Fruit fly (Drosophila melanogaster) whole organism, embryonic: ENCODE data around the gene Snx17.

ENCODE experiments used
- Adf1 ChIP-seq: fragments of 200-800 bp; sonication (Bioruptor generic); IDR thresholded peaks from 2 replicates; pipeline ENCODE4 v1.3.6; 2022; ENCODE audit warnings: missing biosample characterization, missing genetic modification characterization
- B-H2 ChIP-seq: fragments of 200-800 bp; sonication (Bioruptor generic); optimal IDR thresholded peaks from 2 replicates; lab custom pipeline; 2018; ENCODE audit warnings: missing biosample characterization, mild to moderate bottlenecking, missing genetic modification characterization
- Blimp-1 ChIP-seq: fragments of 200-800 bp; sonication (Bioruptor generic); optimal IDR thresholded peaks from 3 replicates; lab custom pipeline; 2018; ENCODE audit warnings: missing biosample characterization, missing genetic modification characterization, mild to moderate bottlenecking, moderate library complexity, missing genetic modification reagents
- CG10321 ChIP-seq: fragments of 200-800 bp; sonication (Bioruptor generic); IDR thresholded peaks from 2 replicates; pipeline ENCODE4 v1.3.6; 2022; ENCODE audit warnings: missing biosample characterization, missing genetic modification characterization
- CG12104 ChIP-seq: fragments of 200-800 bp; sonication (Bioruptor generic); optimal IDR thresholded peaks from 3 replicates; lab custom pipeline; 2016; ENCODE audit warnings: missing biosample characterization, missing genetic modification characterization
- CG13775 ChIP-seq: fragments of 200-800 bp; sonication (Bioruptor generic); optimal IDR thresholded peaks from 3 replicates; lab custom pipeline; 2017; ENCODE audit warnings: missing biosample characterization, mild to moderate bottlenecking, missing genetic modification characterization
- CG13894 ChIP-seq: fragments of 200-800 bp; sonication (Bioruptor generic); optimal IDR thresholded peaks from 3 replicates; lab custom pipeline; 2018; ENCODE audit warnings: missing biosample characterization, mild to moderate bottlenecking, missing genetic modification characterization, moderate library complexity
- CG14050 ChIP-seq: fragments of 200-800 bp; sonication (Bioruptor generic); IDR thresholded peaks from 3 replicates; pipeline ENCODE4 v1.3.6; 2022; ENCODE audit warnings: missing biosample characterization, missing genetic modification characterization
- CG17186 ChIP-seq: fragments of 200-800 bp; sonication (Bioruptor generic); optimal IDR thresholded peaks from 3 replicates; lab custom pipeline; 2017; ENCODE audit warnings: missing biosample characterization, missing genetic modification reagents, missing genetic modification characterization
- CG18476 ChIP-seq: fragments of 200-800 bp; sonication (Bioruptor generic); optimal IDR thresholded peaks from 2 replicates; lab custom pipeline; 2016; ENCODE audit warnings: missing biosample characterization, mild to moderate bottlenecking, missing genetic modification characterization
- CG18599 ChIP-seq: fragments of 200-800 bp; sonication (Bioruptor generic); optimal IDR thresholded peaks from 3 replicates; lab custom pipeline; 2017; ENCODE audit warnings: missing biosample characterization, missing genetic modification characterization, mild to moderate bottlenecking, moderate library complexity, missing genetic modification reagents
- CG18764 ChIP-seq: fragments of 200-800 bp; sonication (Bioruptor generic); optimal IDR thresholded peaks from 3 replicates; lab custom pipeline; 2016; ENCODE audit warnings: missing biosample characterization, missing genetic modification characterization
- CG3726 ChIP-seq: fragments of 200-800 bp; sonication (Bioruptor generic); IDR thresholded peaks from 3 replicates; pipeline ENCODE4, ENCODE4 v1.3.6; 2022; ENCODE audit warnings: missing biosample characterization, missing genetic modification characterization
- CG3838 ChIP-seq: fragments of 200-800 bp; sonication (Bioruptor generic); optimal IDR thresholded peaks from 3 replicates; lab custom pipeline; 2016; ENCODE audit warnings: missing biosample characterization, missing genetic modification characterization
- CG3995 ChIP-seq: fragments of 200-800 bp; sonication (Bioruptor generic); optimal IDR thresholded peaks from 3 replicates; lab custom pipeline; 2016; ENCODE audit warnings: missing biosample characterization, missing genetic modification characterization
- CG4328 ChIP-seq: fragments of 200-800 bp; sonication (Bioruptor generic); optimal IDR thresholded peaks from 3 replicates; lab custom pipeline; 2017; ENCODE audit warnings: missing biosample characterization, missing genetic modification reagents, missing genetic modification characterization
- CG4707 ChIP-seq: fragments of 200-800 bp; sonication (Bioruptor generic); optimal IDR thresholded peaks from 2 replicates; lab custom pipeline; 2018; ENCODE audit warnings: missing biosample characterization, mild to moderate bottlenecking, missing genetic modification characterization, moderate library complexity
- CG5245 ChIP-seq: fragments of 200-800 bp; sonication (Bioruptor generic); optimal IDR thresholded peaks from 3 replicates; lab custom pipeline; 2016; ENCODE audit warnings: missing biosample characterization, missing genetic modification characterization
- CG6689 ChIP-seq: fragments of 200-800 bp; sonication (Bioruptor generic); IDR thresholded peaks from 2 replicates; pipeline ENCODE4 v1.3.6; 2022; ENCODE audit warnings: missing biosample characterization, missing genetic modification characterization
- CG7372 ChIP-seq: fragments of 200-800 bp; sonication (Bioruptor generic); IDR thresholded peaks from 2 replicates; pipeline ENCODE4 v1.3.6; 2022; ENCODE audit warnings: missing biosample characterization, missing genetic modification characterization
- CG7786 ChIP-seq: fragments of 200-800 bp; sonication (Bioruptor generic); optimal IDR thresholded peaks from 2 replicates; lab custom pipeline; 2016; ENCODE audit warnings: missing biosample characterization, missing genetic modification characterization
- CG8944 ChIP-seq: fragments of 200-800 bp; sonication (Bioruptor generic); optimal IDR thresholded peaks from 3 replicates; lab custom pipeline; 2016; ENCODE audit warnings: missing biosample characterization, missing genetic modification characterization
- CkIIα-i1 ChIP-seq: fragments of 200-800 bp; sonication (Bioruptor generic); IDR thresholded peaks from 2 replicates; pipeline ENCODE4 v1.3.6; 2022; ENCODE audit warnings: missing biosample characterization, missing genetic modification characterization
- Dref ChIP-seq: fragments of 200-800 bp; sonication (Bioruptor generic); IDR thresholded peaks from 2 replicates; pipeline ENCODE4 v1.3.6; 2022; ENCODE audit warnings: missing biosample characterization, missing genetic modification characterization
- Fer1 ChIP-seq: fragments of 200-800 bp; sonication (Bioruptor generic); optimal IDR thresholded peaks from 2 replicates; lab custom pipeline; 2017; ENCODE audit warnings: missing biosample characterization, mild to moderate bottlenecking, missing genetic modification characterization
- Gsc ChIP-seq: fragments of 200-800 bp; sonication (Bioruptor generic); IDR thresholded peaks from 2 replicates; pipeline ENCODE4 v1.3.6; 2022; ENCODE audit warnings: missing biosample characterization, missing genetic modification characterization
- H2.0 ChIP-seq: fragments of 200-800 bp; sonication (Bioruptor generic); IDR thresholded peaks from 2 replicates; pipeline ENCODE4 v1.3.6; 2022; ENCODE audit warnings: missing biosample characterization, missing genetic modification characterization
- HLH3B ChIP-seq: fragments of 200-800 bp; sonication (Bioruptor generic); IDR thresholded peaks from 2 replicates; pipeline ENCODE4 v1.3.6; 2022; ENCODE audit warnings: missing biosample characterization, missing genetic modification characterization
- MESR4 ChIP-seq: fragments of 200-800 bp; sonication (Bioruptor generic); optimal IDR thresholded peaks from 2 replicates; lab custom pipeline; 2018; ENCODE audit warnings: missing biosample characterization, mild to moderate bottlenecking, missing genetic modification characterization, moderate library complexity
- Oli ChIP-seq: fragments of 200-800 bp; sonication (Bioruptor generic); optimal IDR thresholded peaks from 2 replicates; lab custom pipeline; 2018; ENCODE audit warnings: missing biosample characterization, mild to moderate bottlenecking, missing genetic modification characterization, moderate library complexity
- Pdp1 ChIP-seq, 2 experiments: fragments of 200-800 bp; sonication (Bioruptor generic); optimal IDR thresholded peaks; 3 replicates each; lab custom pipeline; 2016; ENCODE audit warnings: missing biosample characterization in 2 of 2, missing genetic modification characterization in 2 of 2, mild to moderate bottlenecking in 1 of 2, moderate library complexity in 1 of 2
- Poxn ChIP-seq: fragments of 200-800 bp; sonication (Bioruptor generic); IDR thresholded peaks from 2 replicates; pipeline ENCODE4 v1.3.6; 2022; ENCODE audit warnings: missing biosample characterization, missing genetic modification characterization
- ase ChIP-seq: fragments of 200-800 bp; sonication (Bioruptor generic); IDR thresholded peaks from 3 replicates; pipeline ENCODE4 v1.3.6; 2022; ENCODE audit warnings: missing biosample characterization, missing genetic modification characterization
- ato ChIP-seq: fragments of 200-800 bp; sonication (Bioruptor generic); IDR thresholded peaks from 2 replicates; pipeline ENCODE4 v1.3.6; 2022; ENCODE audit warnings: missing biosample characterization, missing genetic modification characterization; ENCODE audit not compliant: partially characterized antibody
- chinmo ChIP-seq: fragments of 200-800 bp; sonication (Bioruptor generic); IDR thresholded peaks from 4 replicates; pipeline ENCODE4 v1.3.6; 2022; ENCODE audit warnings: missing biosample characterization, missing genetic modification characterization; ENCODE audit not compliant: partially characterized antibody
- ci ChIP-seq: fragments of 200-800 bp; sonication (Bioruptor generic); IDR thresholded peaks from 3 replicates; pipeline ENCODE4 v1.3.6; 2022; ENCODE audit warnings: missing biosample characterization, missing genetic modification characterization
- dan ChIP-seq: fragments of 200-800 bp; sonication (Bioruptor generic); IDR thresholded peaks from 2 replicates; pipeline ENCODE4 v1.3.6; 2022; ENCODE audit warnings: missing biosample characterization, missing genetic modification characterization
- danr ChIP-seq: fragments of 200-800 bp; sonication (Bioruptor generic); IDR thresholded peaks from 2 replicates; pipeline ENCODE4 v1.3.6; 2022; ENCODE audit warnings: missing biosample characterization, missing genetic modification characterization
- en ChIP-seq: fragments of 200-800 bp; sonication (Bioruptor generic); optimal IDR thresholded peaks from 2 replicates; lab custom pipeline; 2016; ENCODE audit warnings: missing biosample characterization, missing genetic modification characterization
- grn ChIP-seq: fragments of 200-800 bp; sonication (Bioruptor generic); optimal IDR thresholded peaks from 3 replicates; lab custom pipeline; 2017; ENCODE audit warnings: missing biosample characterization, missing genetic modification characterization
- gsb-n ChIP-seq: fragments of 200-800 bp; sonication (Bioruptor generic); optimal IDR thresholded peaks from 3 replicates; lab custom pipeline; 2018; ENCODE audit warnings: missing biosample characterization, mild to moderate bottlenecking, missing genetic modification characterization
- insv ChIP-seq, 2 experiments: fragments of 200-800 bp; sonication (Bioruptor generic); optimal IDR thresholded peaks; 3 replicates each; lab custom pipeline; 2016 to 2018; ENCODE audit warnings: missing biosample characterization in 2 of 2, missing genetic modification characterization in 2 of 2
- lbe ChIP-seq: fragments of 200-800 bp; sonication (Bioruptor generic); optimal IDR thresholded peaks from 2 replicates; lab custom pipeline; 2016; ENCODE audit warnings: missing biosample characterization, mild to moderate bottlenecking, missing genetic modification characterization
- mam ChIP-seq: fragments of 200-800 bp; sonication (Bioruptor generic); optimal IDR thresholded peaks from 3 replicates; lab custom pipeline; 2016; ENCODE audit warnings: missing biosample characterization, missing genetic modification characterization
- oc ChIP-seq: fragments of 200-800 bp; sonication (Bioruptor generic); optimal IDR thresholded peaks from 2 replicates; lab custom pipeline; 2018; ENCODE audit warnings: missing biosample characterization, mild to moderate bottlenecking, missing genetic modification characterization, moderate library complexity
- peb ChIP-seq: fragments of 200-800 bp; sonication (Bioruptor generic); IDR thresholded peaks from 2 replicates; pipeline ENCODE4 v1.3.6; 2022; ENCODE audit warnings: missing biosample characterization, missing genetic modification characterization
- tna ChIP-seq: fragments of 200-800 bp; sonication (Bioruptor generic); IDR thresholded peaks from 2 replicates; pipeline ENCODE4 v1.3.6; 2022; ENCODE audit warnings: missing biosample characterization, missing genetic modification characterization; ENCODE audit not compliant: partially characterized antibody
- trh ChIP-seq: fragments of 200-800 bp; sonication (Bioruptor generic); optimal IDR thresholded peaks from 2 replicates; lab custom pipeline; 2016; ENCODE audit warnings: missing biosample characterization, missing genetic modification characterization
- ttk ChIP-seq: fragments of 200-800 bp; sonication (Bioruptor generic); IDR thresholded peaks from 2 replicates; pipeline ENCODE4 v2.1.2; 2022; ENCODE audit warnings: missing biosample characterization, missing genetic modification characterization
- vfl ChIP-seq: fragments of 200-800 bp; sonication (Bioruptor generic); optimal IDR thresholded peaks from 2 replicates; lab custom pipeline; 2016; ENCODE audit warnings: missing biosample characterization, missing genetic modification characterization
- vnd ChIP-seq: fragments of 200-800 bp; sonication (Bioruptor generic); IDR thresholded peaks from 3 replicates; pipeline ENCODE4 v1.3.6; 2022; ENCODE audit warnings: missing biosample characterization, missing genetic modification characterization; ENCODE audit not compliant: partially characterized antibody

Snx17 gene

dm6 chr2L:10200847-10201246 is 5.9 kb downstream of the Snx17 start, which contains the start of the genes Ripalpha and RpL7 (continued):
- TF ChIP-seq CG18476 (GFP tag; lab: Kevin White, UChicago) (peak; percentile 92), CG7786 (peak; percentile 98), CG3995 (peak; percentile 87), Pdp1 (GFP tag; optimal IDR thresholded peaks at IDR 0.05; lab: Kevin White, UChicago) (peak; percentile 96 to 97), Blimp-1 (GFP tag; lab: Kevin White, UChicago) (peak; percentile 89), CG8944 (GFP tag; lab: Kevin White, UChicago) (peak; percentile 98), CG4328 (GFP tag; lab: Kevin White, UChicago) (peak; percentile 99), H2.0 (peak; percentile 94), vnd (GFP tag; lab: Robert Waterston, UW) (peak; percentile 88), lbe (peak; percentile 91), CG18764 (GFP tag; lab: Kevin White, UChicago) (peak; percentile 98), CG5245 (GFP tag; lab: Kevin White, UChicago) (peak; percentile 97), danr (GFP tag; lab: Robert Waterston, UW) (peak; percentile 81), CG7372 (peak; percentile 93), en (GFP tag; lab: Kevin White, UChicago) (peak; percentile 98), oc (peak; percentile 94), gsb-n (tag; lab: Kevin White, UChicago) (peak; percentile 96), HLH3B (GFP tag; lab: Robert Waterston, UW) (peak; percentile 95), MESR4 (GFP tag; lab: Kevin White, UChicago) (peak; percentile 100), Poxn (peak; percentile 90), B-H2 (GFP tag; lab: Kevin White, UChicago) (peak; percentile 99), chinmo (GFP tag; lab: Robert Waterston, UW) (peak; percentile 91), tna (peak; percentile 92), CG14050 (GFP tag; lab: Robert Waterston, UW) (peak; percentile 95), Dref (GFP tag; lab: Robert Waterston, UW) (peak; percentile 98), CG6689 (GFP tag; lab: Robert Waterston, UW) (peak; percentile 88), ttk (GFP tag; lab: Robert Waterston, UW) (peak; percentile 96), ase (GFP tag; lab: Robert Waterston, UW) (peak; percentile 94), CG13894 (tag; lab: Kevin White, UChicago) (peak; percentile 97), dan (GFP tag; lab: Robert Waterston, UW) (no peak), CkIIα-i1 (GFP tag; lab: Robert Waterston, UW) (peak; percentile 83; the same call in 1 of the 2 replicates), Fer1 (GFP tag; lab: Kevin White, UChicago) (peak; percentile 99), vfl (GFP tag; lab: Kevin White, UChicago) (peak; percentile 97), CG10321 (GFP tag; lab: Robert Waterston, UW) (peak; percentile 85), Adf1 (GFP tag; lab: Robert Waterston, UW) (peak; percentile 86), trh (GFP tag; lab: Kevin White, UChicago) (peak; percentile 98), CG12104 (GFP tag; lab: Kevin White, UChicago) (peak; percentile 98), CG3726 (GFP tag; lab: Robert Waterston, UW) (peak; percentile 92), mam (GFP tag; lab: Kevin White, UChicago) (peak; percentile 94), CG13775 (GFP tag; lab: Kevin White, UChicago) (peak; percentile 99), ato (GFP tag; lab: Robert Waterston, UW) (peak; percentile 90), ci (GFP tag; lab: Robert Waterston, UW) (peak; percentile 100), CG3838 (GFP tag; lab: Kevin White, UChicago) (peak; percentile 94), Oli (tag; lab: Kevin White, UChicago) (peak; percentile 89), insv (GFP tag; optimal IDR thresholded peaks at IDR 0.05; lab: Kevin White, UChicago) (peak in 1 of 2 experiments; percentile 87), CG18599 (peak; percentile 98), grn (GFP tag; lab: Kevin White, UChicago) (peak; percentile 96), peb (GFP tag; lab: Robert Waterston, UW) (peak; percentile 88), CG17186 (GFP tag; lab: Kevin White, UChicago) (peak; percentile 99), Gsc (GFP tag; lab: Robert Waterston, UW) (no peak), CG4707 (GFP tag; lab: Kevin White, UChicago) (peak; percentile 94)
